Fruit fly (Drosophila melanogaster): ENCODE results near the gene Pyroxd1.

The Pyroxd1 gene

dm6 chr2L:20120388-20121232 is 29.4 kb downstream of the Pyroxd1 start (continued):
- TF ChIP-seq C15 (GFP tag; IDR thresholded peaks at IDR 0.05) (0 out of 3 replicates have a peak, but pooled peaks have one; percentile 39), Deaf1 (tag; optimal IDR thresholded peaks at IDR 0.05) (no peak), pros (GFP tag; optimal IDR thresholded peaks at IDR 0.05) (no peak), dm (GFP tag; optimal IDR thresholded peaks at IDR 0.05) (peak; percentile 83), CG1602 (GFP tag; optimal IDR thresholded peaks at IDR 0.05) (peak; percentile 94), bowl (GFP tag; IDR thresholded peaks at IDR 0.05) (no peak; the same call in 1 of the 2 replicates), Dip2 (GFP tag; IDR thresholded peaks at IDR 0.05) (peak; percentile 93), maf-S (GFP tag; optimal IDR thresholded peaks at IDR 0.05) (peak; percentile 90), CG15073 (GFP tag; optimal IDR thresholded peaks at IDR 0.05) (peak; percentile 68), Opbp (GFP tag; IDR thresholded peaks at IDR 0.05; ENCODE audit: partially characterized antibody) (peak; percentile 79), tup (GFP tag; optimal IDR thresholded peaks at IDR 0.05) (peak; percentile 23), z (GFP tag; IDR thresholded peaks at IDR 0.05) (peak; percentile 98), CG9727 (GFP tag; optimal IDR thresholded peaks at IDR 0.05) (peak; percentile 85), CG6765 (GFP tag; optimal IDR thresholded peaks at IDR 0.05) (no peak), Gsc (GFP tag; IDR thresholded peaks at IDR 0.05) (peak; percentile 92), CG7786 (GFP tag; optimal IDR thresholded peaks at IDR 0.05) (peak; percentile 82), tgo (GFP tag; IDR thresholded peaks at IDR 0.05) (peak; percentile 89), CG3407 (GFP tag; optimal IDR thresholded peaks at IDR 0.05) (peak; percentile 68), org-1 (GFP tag; optimal IDR thresholded peaks at IDR 0.05) (peak; percentile 23), HLHmδ (GFP tag; optimal IDR thresholded peaks at IDR 0.05) (peak; percentile 91), CG13296 (GFP tag; optimal IDR thresholded peaks at IDR 0.05) (peak; percentile 70), CG10267 (tag; optimal IDR thresholded peaks at IDR 0.05) (peak; percentile 78), stc (GFP tag; IDR thresholded peaks at IDR 0.05) (no peak; the same call in 1 of the 2 replicates), al (GFP tag; IDR thresholded peaks at IDR 0.05) (peak; percentile 77), CG32532 (GFP tag; IDR thresholded peaks at IDR 0.05) (peak; percentile 98), h (optimal IDR thresholded peaks at IDR 0.05) (no peak), vfl (GFP tag; optimal IDR thresholded peaks at IDR 0.05) (peak; percentile 49), CG11085 (GFP tag; IDR thresholded peaks at IDR 0.05) (peak; percentile 96), onecut (GFP tag; IDR thresholded peaks at IDR 0.05) (peak; percentile 95), sens (GFP tag) (peak; percentile 96), CG2889 (GFP tag; IDR thresholded peaks at IDR 0.05) (peak; percentile 70), Lim3 (GFP tag; IDR thresholded peaks at IDR 0.05) (no peak), stwl (tag; optimal IDR thresholded peaks at IDR 0.05) (peak; percentile 31), br (optimal IDR thresholded peaks at IDR 0.05) (no peak), CG34422 (GFP tag; IDR thresholded peaks at IDR 0.05) (peak; percentile 91; the same call in 2 of the 3 replicates), Trl (optimal IDR thresholded peaks at IDR 0.05) (no peak), Trl (GFP tag; optimal IDR thresholded peaks at IDR 0.05) (peak; percentile 97), wor (GFP tag; IDR thresholded peaks at IDR 0.05) (peak; percentile 73), Dbx (GFP tag; IDR thresholded peaks at IDR 0.05) (peak; percentile 96), sim (GFP tag; IDR thresholded peaks at IDR 0.05) (peak; percentile 51; the same call in 1 of the 2 replicates), Hsf (GFP tag; optimal IDR thresholded peaks at IDR 0.05) (peak; percentile 96), Sry-δ (GFP tag; optimal IDR thresholded peaks at IDR 0.05) (peak; percentile 79), CG8359 (GFP tag; optimal IDR thresholded peaks at IDR 0.05; ENCODE audit: borderline replicate concordance) (no peak), gsb-n (tag; optimal IDR thresholded peaks at IDR 0.05) (peak; percentile 64), Jarid2 (GFP tag; optimal IDR thresholded peaks at IDR 0.05) (peak; percentile 41), fu2 (GFP tag; optimal IDR thresholded peaks at IDR 0.05) (peak; percentile 84), schlank (tag; optimal IDR thresholded peaks at IDR 0.05) (peak; percentile 21), D19A (tag; optimal IDR thresholded peaks at IDR 0.05) (peak; percentile 53), HHEX (GFP tag; optimal IDR thresholded peaks at IDR 0.05) (peak; percentile 43), Sox100B (GFP tag; optimal IDR thresholded peaks at IDR 0.05) (peak; percentile 57), CHES-1-like (GFP tag; optimal IDR thresholded peaks at IDR 0.05) (peak; percentile 84)
